Worm (Caenorhabditis elegans) whole organism, early embryonic: ENCODE data around the gene trxr-1.

Experiments used
- B0310.2 ChIP-seq: sonication (generic microtip); optimal IDR thresholded peaks from 2 replicates; lab custom pipeline; 2016; ENCODE audit warnings: mild to moderate bottlenecking, missing genetic modification characterization, missing compliant biosample characterization
- F13C5.2 ChIP-seq: sonication (generic microtip); optimal IDR thresholded peaks from 2 replicates; lab custom pipeline; 2017; ENCODE audit warnings: mild to moderate bottlenecking, missing genetic modification characterization, inconsistent platforms, missing compliant biosample characterization
- aly-1 ChIP-seq: sonication (generic microtip); optimal IDR thresholded peaks from 2 replicates; lab custom pipeline; 2016; ENCODE audit warnings: missing genetic modification characterization, missing compliant biosample characterization
- ama-1 ChIP-seq: fragments of 150-350 bp; optimal IDR thresholded peaks from 2 replicates; lab custom pipeline; 2014
- ceh-13 ChIP-seq: fragments of 200-800 bp; sonication (Bioruptor generic); optimal IDR thresholded peaks from 2 replicates; lab custom pipeline; 2018; ENCODE audit warnings: mild to moderate bottlenecking, missing genetic modification characterization, missing compliant biosample characterization
- ceh-36 ChIP-seq: sonication (generic microtip); optimal IDR thresholded peaks from 2 replicates; lab custom pipeline; 2016; ENCODE audit warnings: missing genetic modification characterization, inconsistent platforms, missing compliant biosample characterization
- ets-7 ChIP-seq: sonication (generic microtip); optimal IDR thresholded peaks from 2 replicates; lab custom pipeline; 2016; ENCODE audit warnings: missing genotype, missing genetic modification characterization, missing compliant biosample characterization
- flt-1 ChIP-seq: fragments of 200-800 bp; sonication (Bioruptor generic); IDR thresholded peaks from 2 replicates; pipeline ENCODE4 v1.3.6; 2022; ENCODE audit warnings: missing genetic modification characterization, missing compliant biosample characterization
- hmbx-1 ChIP-seq: sonication (generic microtip); optimal IDR thresholded peaks from 2 replicates; lab custom pipeline; 2016; ENCODE audit warnings: mild to moderate bottlenecking, missing genetic modification characterization, missing compliant biosample characterization
- hmg-4 ChIP-seq: fragments of 200-800 bp; sonication (Bioruptor generic); optimal IDR thresholded peaks from 2 replicates; lab custom pipeline; 2018; ENCODE audit warnings: mild to moderate bottlenecking, missing genetic modification characterization, missing compliant biosample characterization
- hnd-1 ChIP-seq: sonication (generic microtip); optimal IDR thresholded peaks from 2 replicates; lab custom pipeline; 2016; ENCODE audit warnings: missing genetic modification characterization, missing compliant biosample characterization
- pes-1 ChIP-seq: fragments of 200-800 bp; sonication (Bioruptor generic); IDR thresholded peaks from 2 replicates; pipeline ENCODE4 v1.3.6; 2022; ENCODE audit warnings: missing genetic modification reagents, missing genetic modification characterization, missing compliant biosample characterization
- scrt-1 ChIP-seq: fragments of 200-800 bp; sonication (Bioruptor generic); IDR thresholded peaks from 2 replicates; pipeline ENCODE4 v1.3.6; 2022; ENCODE audit warnings: missing genetic modification characterization, missing compliant biosample characterization
- sea-1 ChIP-seq: fragments of 200-800 bp; sonication (Bioruptor generic); conservative IDR thresholded peaks from 2 replicates; pipeline ENCODE4 v1.3.6; 2022; ENCODE audit warnings: missing genetic modification characterization, missing compliant biosample characterization
- tbx-11 ChIP-seq: fragments of 200-800 bp; sonication (Bioruptor generic); IDR thresholded peaks from 2 replicates; pipeline ENCODE4 v1.3.6; 2022; ENCODE audit warnings: missing genetic modification characterization, missing compliant biosample characterization
- tbx-37 ChIP-seq: fragments of 200-800 bp; sonication (Bioruptor generic); conservative IDR thresholded peaks from 2 replicates; pipeline ENCODE4 v1.3.6; 2022; ENCODE audit warnings: missing genetic modification reagents, missing genetic modification characterization, missing compliant biosample characterization
- tra-4 ChIP-seq: sonication (generic microtip); optimal IDR thresholded peaks from 2 replicates; lab custom pipeline; 2017; ENCODE audit warnings: missing genetic modification characterization, missing compliant biosample characterization

Gene trxr-1

ce11 chrIV:7011728-7012127 lies at the start of gene trxr-1:
Gene trxr-1, plus strand, starts transcription at chrIV:7011954.
- TF ChIP-seq pes-1 (GFP tag; lab: Robert Waterston, UW), result no peak

ce11 chrIV:6964508-6964907 lies 47.2 kb upstream of the trxr-1 start, which contains the start of gene B0478.3:
Gene B0478.3, minus strand, starts transcription at chrIV:6964608.
- no peak for TF ChIP-seq F13C5.2 (tag; lab: Kevin White, UChicago)
- no peak for TF ChIP-seq hmg-4 (GFP tag; lab: Kevin White, UChicago)
- TF ChIP-seq tbx-11 (GFP tag; lab: Robert Waterston, UW), result no peak
- no peak for TF ChIP-seq pes-1 (GFP tag; lab: Robert Waterston, UW)
- TF ChIP-seq scrt-1 (GFP tag; lab: Robert Waterston, UW), result no peak
- TF ChIP-seq aly-1 (tag; lab: Kevin White, UChicago), result no peak
- no peak for TF ChIP-seq sea-1 (GFP tag; lab: Robert Waterston, UW)
- TF ChIP-seq ama-1 (lab: Kevin White, UChicago), result no peak
- TF ChIP-seq B0310.2 (tag; lab: Kevin White, UChicago), result no peak
- TF ChIP-seq tbx-37 (GFP tag; lab: Robert Waterston, UW), result no peak
- TF ChIP-seq hmbx-1 (tag; lab: Kevin White, UChicago), result no peak
- TF ChIP-seq ets-7 (tag; lab: Kevin White, UChicago), result no peak
- no peak for TF ChIP-seq tra-4
- no peak for TF ChIP-seq ceh-13 (GFP tag; lab: Kevin White, UChicago)
- TF ChIP-seq flt-1 (GFP tag; lab: Robert Waterston, UW), result no peak
- TF ChIP-seq ceh-36 (tag; lab: Kevin White, UChicago), result no peak
- TF ChIP-seq hnd-1 (tag; lab: Kevin White, UChicago), result no peak

DNA sequence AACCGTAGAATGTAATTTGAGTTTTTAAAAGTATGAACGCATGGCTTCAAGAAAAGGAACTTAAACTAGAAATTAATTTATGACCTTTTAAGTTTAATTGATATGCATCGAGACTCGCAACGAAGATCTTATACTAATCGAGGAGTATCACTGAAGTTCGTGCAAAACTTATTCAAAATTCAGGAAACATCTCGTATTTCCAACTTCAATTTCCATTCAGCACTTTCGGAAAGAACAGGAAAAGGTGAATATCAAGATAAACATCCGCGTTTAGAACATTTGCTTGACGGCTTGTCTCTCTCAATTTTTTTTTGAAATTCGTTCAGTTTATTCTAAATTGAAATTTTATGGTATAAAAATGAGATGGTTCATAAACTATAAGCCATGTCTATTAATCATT lies 46.6 kb upstream of the trxr-1 start, which contains the start of gene ZK381.2:
Gene ZK381.2 (plus strand): TSS at position 301 of the 400 bp plus-strand sequence.
- TF ChIP-seq F13C5.2 (tag; lab: Kevin White, UChicago) (no peak), hmg-4 (GFP tag; lab: Kevin White, UChicago) (no peak), scrt-1 (GFP tag; lab: Robert Waterston, UW) (no peak), sea-1 (GFP tag; lab: Robert Waterston, UW) (no peak), tra-4 (no peak), ceh-13 (GFP tag; lab: Kevin White, UChicago) (no peak), aly-1 (tag; lab: Kevin White, UChicago) (no peak), B0310.2 (tag; lab: Kevin White, UChicago) (no peak), ets-7 (tag; lab: Kevin White, UChicago) (no peak), pes-1 (GFP tag; lab: Robert Waterston, UW) (no peak), tbx-11 (GFP tag; lab: Robert Waterston, UW) (no peak)

- TF ChIP-seq B0310.2 (tag; lab: Kevin White, UChicago) (no peak), tbx-11 (GFP tag; lab: Robert Waterston, UW) (no peak), hmbx-1 (tag; lab: Kevin White, UChicago) (no peak), scrt-1 (GFP tag; lab: Robert Waterston, UW) (no peak), aly-1 (tag; lab: Kevin White, UChicago) (no peak), hmg-4 (GFP tag; lab: Kevin White, UChicago) (no peak), tra-4 (no peak), tbx-37 (GFP tag; lab: Robert Waterston, UW) (no peak), sea-1 (GFP tag; lab: Robert Waterston, UW) (no peak), flt-1 (GFP tag; lab: Robert Waterston, UW) (no peak)
These were observed 41.5 kb upstream of the trxr-1 start, which contains the start of gene ZK381.8 for ce11 chrIV:6970271-6970670. Gene ZK381.8, minus strand, starts transcription at chrIV:6970371.

- TF ChIP-seq flt-1 (GFP tag; lab: Robert Waterston, UW) (no peak), ceh-36 (tag; lab: Kevin White, UChicago) (no peak), hmbx-1 (tag; lab: Kevin White, UChicago) (no peak), B0310.2 (tag; lab: Kevin White, UChicago) (no peak), hnd-1 (tag; lab: Kevin White, UChicago) (no peak), tbx-37 (GFP tag; lab: Robert Waterston, UW) (no peak), F13C5.2 (tag; lab: Kevin White, UChicago) (no peak), hmg-4 (GFP tag; lab: Kevin White, UChicago) (no peak), tra-4 (no peak), tbx-11 (GFP tag; lab: Robert Waterston, UW) (no peak), pes-1 (GFP tag; lab: Robert Waterston, UW) (no peak), sea-1 (GFP tag; lab: Robert Waterston, UW) (no peak), scrt-1 (GFP tag; lab: Robert Waterston, UW) (no peak), ets-7 (tag; lab: Kevin White, UChicago) (no peak), ama-1 (lab: Kevin White, UChicago) (no peak)
These were observed 40.5 kb upstream of the trxr-1 start, which contains the start of gene ZK381.62 for ce11 chrIV:6971213-6971612. Gene ZK381.62, minus strand, starts transcription at chrIV:6971313.

ce11 chrIV:6972427-6972826 lies 39.3 kb upstream of the trxr-1 start, which contains the start of gene nhr-249:
Gene nhr-249, minus strand, starts transcription at chrIV:6972527.
- TF ChIP-seq B0310.2 (tag; lab: Kevin White, UChicago) (no peak), tbx-11 (GFP tag; lab: Robert Waterston, UW) (no peak), tbx-37 (GFP tag; lab: Robert Waterston, UW) (no peak), hmbx-1 (tag; lab: Kevin White, UChicago) (no peak), F13C5.2 (tag; lab: Kevin White, UChicago) (no peak), pes-1 (GFP tag; lab: Robert Waterston, UW) (no peak), aly-1 (tag; lab: Kevin White, UChicago) (no peak), ceh-36 (tag; lab: Kevin White, UChicago) (no peak), hnd-1 (tag; lab: Kevin White, UChicago) (no peak), flt-1 (GFP tag; lab: Robert Waterston, UW) (no peak), ceh-13 (GFP tag; lab: Kevin White, UChicago) (no peak), scrt-1 (GFP tag; lab: Robert Waterston, UW) (no peak), ets-7 (tag; lab: Kevin White, UChicago) (no peak), ama-1 (lab: Kevin White, UChicago) (no peak), sea-1 (GFP tag; lab: Robert Waterston, UW) (no peak), hmg-4 (GFP tag; lab: Kevin White, UChicago) (no peak)
